Fruit fly (Drosophila melanogaster): Measurements from ENCODE around the gene CG8478.

Gene CG8478

DNA sequence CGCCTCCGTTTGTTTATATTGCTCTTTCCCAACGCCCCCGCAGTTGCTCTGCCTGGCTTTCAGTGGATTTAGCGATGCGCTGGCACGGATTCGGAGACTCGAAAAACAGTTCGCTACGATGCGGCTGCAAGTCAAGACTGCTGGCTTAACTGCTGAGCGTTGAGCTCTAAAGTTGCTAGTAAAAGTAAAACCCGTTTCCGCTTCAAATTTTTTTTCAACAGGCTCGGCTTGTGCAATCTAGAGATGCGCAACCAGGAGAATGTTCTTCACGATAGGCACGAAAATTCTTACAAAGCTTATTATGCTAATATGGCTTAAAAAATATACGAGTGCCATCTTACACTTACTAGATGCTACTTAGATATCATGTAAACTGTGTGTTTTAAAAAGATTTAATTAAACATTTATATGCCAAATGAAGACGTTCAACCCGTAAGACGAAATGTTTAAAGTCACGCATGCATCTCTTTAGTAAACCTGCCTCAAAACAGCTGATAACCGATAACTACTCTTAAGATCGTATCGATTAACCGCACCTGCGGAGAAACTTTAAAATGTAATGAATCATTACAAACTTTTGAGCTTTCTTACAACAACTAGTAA, 16.1 kb upstream of the CG8478 start, which contains the start of gene CG12948 (continued):
- TF ChIP-seq dan (GFP tag; IDR thresholded peaks at IDR 0.05): no peak
- TF ChIP-seq kni (GFP tag; optimal IDR thresholded peaks at IDR 0.05): peak; percentile 54
- no peak for TF ChIP-seq CG3838 (GFP tag; optimal IDR thresholded peaks at IDR 0.05)
- peak; percentile 57 for TF ChIP-seq CG15696 (tag; optimal IDR thresholded peaks at IDR 0.05)
- no peak for TF ChIP-seq gt (GFP tag; IDR thresholded peaks at IDR 0.05)
- TF ChIP-seq knrl (GFP tag; IDR thresholded peaks at IDR 0.05; ENCODE audit: partially characterized antibody): peak; percentile 87; the same call in 2 of the 3 replicates
- no peak for TF ChIP-seq crol (GFP tag; IDR thresholded peaks at IDR 0.05)
- no peak for TF ChIP-seq Oaz (GFP tag; IDR thresholded peaks at IDR 0.05)
- peak; percentile 33; the same call in 1 of the 2 replicates for TF ChIP-seq CG32532 (GFP tag; IDR thresholded peaks at IDR 0.05)
- no peak for TF ChIP-seq zen (tag; optimal IDR thresholded peaks at IDR 0.05)
- TF ChIP-seq bsh (GFP tag; optimal IDR thresholded peaks at IDR 0.05): peak in 1 of 2 experiments; percentile 45
- TF ChIP-seq jing (GFP tag; optimal IDR thresholded peaks at IDR 0.05): no peak
- no peak for TF ChIP-seq CG11085 (GFP tag; IDR thresholded peaks at IDR 0.05)
- no peak for TF ChIP-seq CG15011 (GFP tag; optimal IDR thresholded peaks at IDR 0.05)
- peak; percentile 54 for TF ChIP-seq CG13296 (GFP tag; optimal IDR thresholded peaks at IDR 0.05)
- TF ChIP-seq sr (GFP tag; IDR thresholded peaks at IDR 0.05): peak; percentile 93
- no peak for TF ChIP-seq CG6683 (GFP tag; optimal IDR thresholded peaks at IDR 0.05)
- TF ChIP-seq Max (GFP tag; optimal IDR thresholded peaks at IDR 0.05): peak; percentile 52
- TF ChIP-seq oc (tag; optimal IDR thresholded peaks at IDR 0.05): no peak
- TF ChIP-seq gfzf (GFP tag; optimal IDR thresholded peaks at IDR 0.05): no peak
- TF ChIP-seq unc-4 (GFP tag; IDR thresholded peaks at IDR 0.05; ENCODE audit: partially characterized antibody): peak; percentile 94
- TF ChIP-seq CG15514 (GFP tag; optimal IDR thresholded peaks at IDR 0.05): peak; percentile 61
- peak; percentile 19 for TF ChIP-seq Side (GFP tag; optimal IDR thresholded peaks at IDR 0.05)
- TF ChIP-seq CG12219 (GFP tag; optimal IDR thresholded peaks at IDR 0.05): peak; percentile 4
- no peak for TF ChIP-seq Ssrp (tag; optimal IDR thresholded peaks at IDR 0.05)
- no peak for TF ChIP-seq CG4360 (GFP tag; IDR thresholded peaks at IDR 0.05)
- no peak for TF ChIP-seq CG1024 (GFP tag; IDR thresholded peaks at IDR 0.05)
- TF ChIP-seq da (GFP tag; optimal IDR thresholded peaks at IDR 0.05): no peak
- no peak for TF ChIP-seq CG16815 (GFP tag; optimal IDR thresholded peaks at IDR 0.05)
- TF ChIP-seq Ets65A (GFP tag): peak; percentile 73
- TF ChIP-seq CG32772 (GFP tag; IDR thresholded peaks at IDR 0.05): no peak; the same call in 1 of the 2 replicates
- TF ChIP-seq ro (GFP tag; IDR thresholded peaks at IDR 0.05): no peak
- peak in 1 of 3 experiments; percentile 63 for TF ChIP-seq lola (GFP tag; optimal IDR thresholded peaks at IDR 0.05)
- TF ChIP-seq ham (GFP tag; IDR thresholded peaks at IDR 0.05): no peak
- no peak for TF ChIP-seq Nf-YA (GFP tag; IDR thresholded peaks at IDR 0.05)
- TF ChIP-seq CG34376 (GFP tag; optimal IDR thresholded peaks at IDR 0.05): peak; percentile 63
- TF ChIP-seq CG17186 (GFP tag; optimal IDR thresholded peaks at IDR 0.05): no peak
- peak in 1 of 2 experiments; percentile 63 for TF ChIP-seq chif (GFP tag; optimal IDR thresholded peaks at IDR 0.05)
- TF ChIP-seq ken (GFP tag; IDR thresholded peaks at IDR 0.05): no peak
- TF ChIP-seq D19A (tag; optimal IDR thresholded peaks at IDR 0.05): no peak
- TF ChIP-seq run (tag; optimal IDR thresholded peaks at IDR 0.05): no peak
- TF ChIP-seq CG14050 (GFP tag; IDR thresholded peaks at IDR 0.05): no peak; the same call in 2 of the 3 replicates
- peak; percentile 46; the same call in 1 of the 2 replicates for TF ChIP-seq CG6272 (GFP tag; IDR thresholded peaks at IDR 0.05)
- TF ChIP-seq CG10959 (GFP tag; IDR thresholded peaks at IDR 0.05): no peak
- TF ChIP-seq CG33557 (GFP tag; optimal IDR thresholded peaks at IDR 0.05): peak; percentile 60
- no peak for TF ChIP-seq bab2 (GFP tag; optimal IDR thresholded peaks at IDR 0.05)
- no peak for TF ChIP-seq z (GFP tag; IDR thresholded peaks at IDR 0.05)
- peak; percentile 42 for TF ChIP-seq esg (GFP tag; conservative IDR thresholded peaks at IDR 0.05)
- no peak for TF ChIP-seq Asciz (GFP tag; optimal IDR thresholded peaks at IDR 0.05)
- peak; percentile 65 for TF ChIP-seq nom (GFP tag; optimal IDR thresholded peaks at IDR 0.05)

All from whole organism, embryonic.